Worm (Caenorhabditis elegans) whole organism, mixed stage, embryonic: Measurements from ENCODE around the gene bir-2.

Experiments used
- M03D4.4 ChIP-seq: sonication (generic microtip); optimal IDR thresholded peaks from 2 replicates; lab custom pipeline; 2017; ENCODE audit warnings: mild to moderate bottlenecking, missing genetic modification characterization, missing compliant biosample characterization
- bed-3 ChIP-seq: fragments of 200-800 bp; sonication (Bioruptor generic); optimal IDR thresholded peaks from 3 replicates; lab custom pipeline; 2018; ENCODE audit warnings: mild to moderate bottlenecking, missing genetic modification characterization, moderate library complexity, missing compliant biosample characterization
- blmp-1 ChIP-seq: fragments of 150-350 bp; optimal IDR thresholded peaks from 2 replicates; lab custom pipeline; 2014; ENCODE audit warnings: missing biosample characterization, missing genetic modification characterization
- ceh-39 ChIP-seq: fragments of 150-350 bp; optimal IDR thresholded peaks from 2 replicates; lab custom pipeline; 2014; ENCODE audit warnings: missing biosample characterization, missing genetic modification characterization
- ceh-43 ChIP-seq: fragments of 200-800 bp; sonication (Bioruptor generic); optimal IDR thresholded peaks from 2 replicates; lab custom pipeline; 2018; ENCODE audit warnings: mild to moderate bottlenecking, missing genetic modification characterization, moderate library complexity, missing compliant biosample characterization
- ceh-83 ChIP-seq: fragments of 200-800 bp; sonication (Bioruptor generic); optimal IDR thresholded peaks from 2 replicates; lab custom pipeline; 2018; ENCODE audit warnings: mild to moderate bottlenecking, missing genetic modification characterization, missing compliant biosample characterization
- ces-1 ChIP-seq: fragments of 150-350 bp; optimal IDR thresholded peaks from 2 replicates; lab custom pipeline; 2014; ENCODE audit warnings: missing biosample characterization, missing genetic modification reagents, missing genetic modification characterization
- cnd-1 ChIP-seq: fragments of 200-800 bp; sonication (Bioruptor generic); optimal IDR thresholded peaks from 2 replicates; lab custom pipeline; 2018; ENCODE audit warnings: mild to moderate bottlenecking, missing genetic modification characterization, missing compliant biosample characterization
- drap-1 ChIP-seq: fragments of 200-800 bp; sonication (Bioruptor generic); optimal IDR thresholded peaks from 3 replicates; lab custom pipeline; 2018; ENCODE audit warnings: mild to moderate bottlenecking, missing genetic modification characterization, missing compliant biosample characterization
- elt-1 ChIP-seq: sonication (generic microtip); optimal IDR thresholded peaks from 2 replicates; lab custom pipeline; 2017; ENCODE audit warnings: missing genetic modification characterization, mild to moderate bottlenecking, missing compliant biosample characterization, antibody characterized with exemption, moderate library complexity, borderline replicate concordance; ENCODE audit not compliant: insufficient read depth
- elt-3 ChIP-seq: fragments of 150-350 bp; optimal IDR thresholded peaks from 2 replicates; lab custom pipeline; 2014; ENCODE audit warnings: missing biosample characterization, missing genetic modification characterization
- flh-1 ChIP-seq: fragments of 200-800 bp; sonication (Bioruptor generic); optimal IDR thresholded peaks from 2 replicates; lab custom pipeline; 2018; ENCODE audit warnings: mild to moderate bottlenecking, missing genetic modification characterization, moderate library complexity, missing compliant biosample characterization
- ham-2 ChIP-seq: fragments of 200-800 bp; sonication (Bioruptor generic); optimal IDR thresholded peaks from 2 replicates; lab custom pipeline; 2018; ENCODE audit warnings: mild to moderate bottlenecking, missing genetic modification characterization, missing compliant biosample characterization
- hlh-1 ChIP-seq: fragments of 150-350 bp; optimal IDR thresholded peaks from 2 replicates; lab custom pipeline; 2014; ENCODE audit warnings: missing biosample characterization, missing genetic modification reagents, missing genetic modification characterization
- lin-13 ChIP-seq: fragments of 150-350 bp; optimal IDR thresholded peaks from 2 replicates; lab custom pipeline; 2014; ENCODE audit warnings: missing biosample characterization, missing genetic modification characterization
- lin-32 ChIP-seq: fragments of 200-800 bp; sonication (Bioruptor generic); optimal IDR thresholded peaks from 2 replicates; lab custom pipeline; 2018; ENCODE audit warnings: mild to moderate bottlenecking, missing genetic modification characterization, missing compliant biosample characterization
- lsy-2 ChIP-seq: fragments of 150-350 bp; optimal IDR thresholded peaks from 2 replicates; lab custom pipeline; 2014; ENCODE audit warnings: missing biosample characterization, missing genetic modification characterization
- mep-1 ChIP-seq: fragments of 150-350 bp; optimal IDR thresholded peaks from 2 replicates; lab custom pipeline; 2017; ENCODE audit warnings: missing biosample characterization, missing genetic modification reagents, missing genetic modification characterization, inconsistent platforms
- mls-2 ChIP-seq: sonication (generic microtip); optimal IDR thresholded peaks from 2 replicates; lab custom pipeline; 2016; ENCODE audit warnings: mild to moderate bottlenecking, missing genetic modification characterization, moderate library complexity, missing compliant biosample characterization
- nhr-12 ChIP-seq: fragments of 150-350 bp; optimal IDR thresholded peaks from 2 replicates; lab custom pipeline; 2014; ENCODE audit warnings: missing biosample characterization, missing genetic modification characterization
- nhr-2 ChIP-seq: fragments of 150-350 bp; optimal IDR thresholded peaks from 2 replicates; lab custom pipeline; 2014; ENCODE audit warnings: missing biosample characterization, missing genetic modification characterization
- nhr-237 ChIP-seq: fragments of 150-350 bp; optimal IDR thresholded peaks from 2 replicates; lab custom pipeline; 2014; ENCODE audit warnings: missing biosample characterization, missing genetic modification characterization
- nhr-28 ChIP-seq: fragments of 150-350 bp; optimal IDR thresholded peaks from 2 replicates; lab custom pipeline; 2014; ENCODE audit warnings: missing biosample characterization, missing genetic modification characterization
- sem-2 ChIP-seq: fragments of 200-800 bp; sonication (Bioruptor generic); optimal IDR thresholded peaks from 2 replicates; lab custom pipeline; 2018; ENCODE audit warnings: mild to moderate bottlenecking, missing genetic modification characterization, missing compliant biosample characterization
- tbx-8 ChIP-seq: fragments of 200-800 bp; sonication (Bioruptor generic); optimal IDR thresholded peaks from 2 replicates; lab custom pipeline; 2018; ENCODE audit warnings: mild to moderate bottlenecking, missing genetic modification characterization, moderate library complexity, missing compliant biosample characterization
- unc-39 ChIP-seq: fragments of 150-350 bp; optimal IDR thresholded peaks from 2 replicates; lab custom pipeline; 2014; ENCODE audit warnings: missing biosample characterization, missing genetic modification characterization
- zip-8 ChIP-seq: fragments of 150-350 bp; optimal IDR thresholded peaks from 2 replicates; lab custom pipeline; 2014; ENCODE audit warnings: missing biosample characterization, missing genetic modification characterization

The bir-2 gene

ce11 chrV:13591504-13592174, 23.0 kb downstream of the bir-2 start, which contains the start of gene tbcb-1:
tbcb-1 (plus strand) TSS chrV:13592124.
- TF ChIP-seq mep-1: no peak
- TF ChIP-seq ces-1 (GFP tag; lab: Kevin White, UChicago): no peak
- no peak for TF ChIP-seq unc-39
- TF ChIP-seq mls-2: no peak
- no peak for TF ChIP-seq ham-2 (GFP tag; lab: Kevin White, UChicago)

- TF ChIP-seq elt-1 (no peak), flh-1 (GFP tag; lab: Kevin White, UChicago) (no peak), tbx-8 (GFP tag; lab: Kevin White, UChicago) (no peak), mls-2 (no peak), lin-13 (tag; lab: Kevin White, UChicago) (no peak), nhr-2 (tag; lab: Kevin White, UChicago) (no peak), ceh-83 (GFP tag; lab: Kevin White, UChicago) (no peak), ceh-43 (no peak), mep-1 (no peak)
Observed at ce11 chrV:13593083-13593482, 24.4 kb downstream of the bir-2 start, which contains the start of gene F53F4.4. F53F4.4 (plus strand) TSS chrV:13593383.

ce11 chrV:13598370-13598769, 29.7 kb downstream of the bir-2 start:
- no peak for TF ChIP-seq blmp-1 (tag; lab: Kevin White, UChicago)
- TF ChIP-seq zip-8: peak; percentile 91
- TF ChIP-seq lin-32: no peak
- no peak for TF ChIP-seq ces-1 (GFP tag; lab: Kevin White, UChicago)
- TF ChIP-seq nhr-12: no peak

ce11 chrV:13600882-13601281, 32.2 kb downstream of the bir-2 start, which contains the start of gene rdy-2:
rdy-2 (minus strand) TSS chrV:13600982.
- TF ChIP-seq ceh-39 (tag; lab: Kevin White, UChicago): no peak
- no peak for TF ChIP-seq blmp-1 (tag; lab: Kevin White, UChicago)
- no peak for TF ChIP-seq elt-3 (tag; lab: Kevin White, UChicago)
- TF ChIP-seq elt-1: no peak
- no peak for TF ChIP-seq unc-39
- no peak for TF ChIP-seq nhr-237
- TF ChIP-seq M03D4.4 (tag; lab: Kevin White, UChicago): no peak
- TF ChIP-seq, all 35 proteins: peak for 0

ce11 chrV:13606651-13607242, 38.1 kb downstream of the bir-2 start, which contains the start of gene fmo-4:
fmo-4 (minus strand) TSS chrV:13606701.
- TF ChIP-seq nhr-12: no peak
- TF ChIP-seq elt-3 (tag; lab: Kevin White, UChicago): no peak
- no peak for TF ChIP-seq cnd-1
- no peak for TF ChIP-seq M03D4.4 (tag; lab: Kevin White, UChicago)
- TF ChIP-seq ceh-43: no peak
- TF ChIP-seq bed-3 (GFP tag; lab: Kevin White, UChicago): no peak
- TF ChIP-seq sem-2: no peak
- TF ChIP-seq mls-2: no peak
- no peak for TF ChIP-seq zip-8
- no peak for TF ChIP-seq ces-1 (GFP tag; lab: Kevin White, UChicago)
- TF ChIP-seq hlh-1: no peak
- no peak for TF ChIP-seq nhr-28
- no peak for TF ChIP-seq lsy-2 (tag; lab: Kevin White, UChicago)
- TF ChIP-seq drap-1 (GFP tag; lab: Kevin White, UChicago): no peak
- no peak for TF ChIP-seq blmp-1 (tag; lab: Kevin White, UChicago)

- TF ChIP-seq elt-3 (tag; lab: Kevin White, UChicago) (no peak), lin-32 (no peak), ceh-83 (GFP tag; lab: Kevin White, UChicago) (no peak)
Observed at ce11 chrV:13608486-13608885, 39.8 kb downstream of the bir-2 start.

- peak; percentile 93 for TF ChIP-seq ham-2 (GFP tag; lab: Kevin White, UChicago)
- TF ChIP-seq nhr-2 (tag; lab: Kevin White, UChicago): no peak
Observed at ce11 chrV:13609806-13610205, 41.2 kb downstream of the bir-2 start.
